Worm (Caenorhabditis elegans): Measurements from ENCODE around the gene fbl-1.

The fbl-1 gene

DNA sequence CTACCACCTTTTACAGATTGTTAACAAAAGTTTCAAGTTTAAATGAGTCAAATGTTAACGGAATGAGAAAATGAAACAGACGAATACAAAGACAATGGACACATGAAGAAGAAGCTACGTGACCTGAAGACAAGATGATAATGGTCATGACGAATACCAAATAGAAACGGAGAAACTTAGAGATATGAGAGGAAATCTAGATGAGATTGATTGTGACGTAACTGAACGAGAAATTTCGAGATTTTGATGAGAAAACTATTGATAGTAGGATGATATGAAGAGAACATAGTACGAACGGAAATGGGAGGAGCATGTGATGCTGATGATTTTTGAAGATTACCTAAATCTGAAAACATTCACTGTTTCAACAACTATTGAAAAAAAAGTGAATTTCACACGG is 5.5 kb upstream of the fbl-1 start:
- TF ChIP-seq ets-7 (tag; optimal IDR thresholded peaks at IDR 0.05) (no peak), B0310.2 (tag; optimal IDR thresholded peaks at IDR 0.05) (no peak), sea-1 (GFP tag; conservative IDR thresholded peaks at IDR 0.05) (no peak), pes-1 (GFP tag; IDR thresholded peaks at IDR 0.05) (no peak), tbx-11 (GFP tag; IDR thresholded peaks at IDR 0.05) (no peak), scrt-1 (GFP tag; IDR thresholded peaks at IDR 0.05) (no peak), flt-1 (GFP tag; IDR thresholded peaks at IDR 0.05) (no peak)

DNA sequence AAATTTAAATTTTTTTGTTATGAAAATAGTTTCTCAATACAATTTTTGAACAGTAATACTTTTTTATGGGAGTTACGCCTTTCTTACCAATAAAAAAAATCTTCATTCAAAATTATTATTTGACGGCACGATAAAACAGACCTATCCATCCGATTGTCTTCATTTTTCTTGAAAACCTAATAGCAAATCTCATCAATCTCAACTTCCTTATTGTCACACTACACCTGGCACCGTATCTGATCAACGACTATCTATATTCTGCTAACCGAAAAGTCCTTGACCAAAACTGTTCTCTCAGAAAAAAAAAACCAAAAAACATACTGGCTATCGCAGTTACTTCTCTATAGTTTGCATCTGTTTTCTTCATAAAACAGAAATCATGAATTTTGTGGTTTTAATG is 4.5 kb upstream of the fbl-1 start:
- no peak for TF ChIP-seq flt-1 (GFP tag; IDR thresholded peaks at IDR 0.05)
- TF ChIP-seq hmbx-1 (tag; optimal IDR thresholded peaks at IDR 0.05) = no peak
- TF ChIP-seq ama-1 (optimal IDR thresholded peaks at IDR 0.05) = no peak
- TF ChIP-seq pes-1 (GFP tag; IDR thresholded peaks at IDR 0.05) = no peak
- TF ChIP-seq scrt-1 (GFP tag; IDR thresholded peaks at IDR 0.05) = no peak
- TF ChIP-seq B0310.2 (tag; optimal IDR thresholded peaks at IDR 0.05) = no peak
- no peak for TF ChIP-seq ceh-36 (tag; optimal IDR thresholded peaks at IDR 0.05)
- no peak for TF ChIP-seq F13C5.2 (tag; optimal IDR thresholded peaks at IDR 0.05)
- TF ChIP-seq ceh-13 (GFP tag; optimal IDR thresholded peaks at IDR 0.05) = no peak
- TF ChIP-seq tbx-11 (GFP tag; IDR thresholded peaks at IDR 0.05) = no peak
- TF ChIP-seq tra-4 (tag; optimal IDR thresholded peaks at IDR 0.05) = no peak
- TF ChIP-seq ets-7 (tag; optimal IDR thresholded peaks at IDR 0.05) = no peak
- TF ChIP-seq sea-1 (GFP tag; conservative IDR thresholded peaks at IDR 0.05) = no peak

DNA sequence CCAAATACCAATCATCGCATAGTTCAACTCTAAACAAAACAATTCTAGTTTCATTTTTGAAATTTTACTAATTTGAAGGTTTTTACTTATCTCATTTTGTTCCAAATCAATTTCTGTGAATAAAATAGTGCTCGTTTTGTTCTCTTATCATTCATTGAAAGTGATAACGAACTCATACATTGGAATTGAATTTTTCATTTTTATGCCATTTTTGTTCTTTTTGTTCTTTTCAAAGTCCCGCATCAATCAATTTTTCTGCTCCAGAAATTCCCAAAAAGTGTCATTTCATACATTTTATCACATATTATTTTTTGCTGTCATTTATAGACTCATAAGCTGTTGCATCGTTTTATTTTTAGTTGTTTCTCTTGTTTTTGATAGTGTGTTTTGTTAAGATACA is 3.1 kb upstream of the fbl-1 start:
- TF ChIP-seq tra-4 (tag; optimal IDR thresholded peaks at IDR 0.05) (no peak), hmg-4 (GFP tag; optimal IDR thresholded peaks at IDR 0.05) (no peak), F13C5.2 (tag; optimal IDR thresholded peaks at IDR 0.05) (no peak), aly-1 (tag; optimal IDR thresholded peaks at IDR 0.05) (no peak), ama-1 (optimal IDR thresholded peaks at IDR 0.05) (no peak), ceh-36 (tag; optimal IDR thresholded peaks at IDR 0.05) (no peak), hnd-1 (tag; optimal IDR thresholded peaks at IDR 0.05) (no peak)

- TF ChIP-seq aly-1 (tag; optimal IDR thresholded peaks at IDR 0.05) = no peak
- no peak for TF ChIP-seq tra-4 (tag; optimal IDR thresholded peaks at IDR 0.05)
- no peak for TF ChIP-seq hmg-4 (GFP tag; optimal IDR thresholded peaks at IDR 0.05)
- TF ChIP-seq ceh-36 (tag; optimal IDR thresholded peaks at IDR 0.05) = no peak
- no peak for TF ChIP-seq ama-1 (optimal IDR thresholded peaks at IDR 0.05)
- TF ChIP-seq tbx-11 (GFP tag; IDR thresholded peaks at IDR 0.05) = no peak
- no peak for TF ChIP-seq sea-1 (GFP tag; conservative IDR thresholded peaks at IDR 0.05)
- no peak for TF ChIP-seq hmbx-1 (tag; optimal IDR thresholded peaks at IDR 0.05)
These were observed 2.4 kb upstream of the fbl-1 start for ce11 chrIV:9538214-9538613.

- TF ChIP-seq scrt-1 (GFP tag; IDR thresholded peaks at IDR 0.05) (no peak), tbx-37 (GFP tag; conservative IDR thresholded peaks at IDR 0.05) (no peak), sea-1 (GFP tag; conservative IDR thresholded peaks at IDR 0.05) (no peak)
These were observed 5.4 kb downstream of the fbl-1 start, which contains the start of gene T05A1.5 for ce11 chrIV:9545986-9546385. Gene T05A1.5 (plus strand): TSS chrIV:9546286.

- no peak for TF ChIP-seq flt-1 (GFP tag; IDR thresholded peaks at IDR 0.05)
- TF ChIP-seq ceh-13 (GFP tag; optimal IDR thresholded peaks at IDR 0.05) = no peak
- no peak for TF ChIP-seq F13C5.2 (tag; optimal IDR thresholded peaks at IDR 0.05)
- TF ChIP-seq aly-1 (tag; optimal IDR thresholded peaks at IDR 0.05) = no peak
- no peak for TF ChIP-seq sea-1 (GFP tag; conservative IDR thresholded peaks at IDR 0.05)
- no peak for TF ChIP-seq hmg-4 (GFP tag; optimal IDR thresholded peaks at IDR 0.05)
- TF ChIP-seq pes-1 (GFP tag; IDR thresholded peaks at IDR 0.05) = no peak
- no peak for TF ChIP-seq ets-7 (tag; optimal IDR thresholded peaks at IDR 0.05)
- no peak for TF ChIP-seq tra-4 (tag; optimal IDR thresholded peaks at IDR 0.05)
- TF ChIP-seq ama-1 (optimal IDR thresholded peaks at IDR 0.05) = no peak
- TF ChIP-seq ceh-36 (tag; optimal IDR thresholded peaks at IDR 0.05) = no peak
- no peak for TF ChIP-seq hmbx-1 (tag; optimal IDR thresholded peaks at IDR 0.05)
- TF ChIP-seq tbx-11 (GFP tag; IDR thresholded peaks at IDR 0.05) = no peak
- TF ChIP-seq tbx-37 (GFP tag; conservative IDR thresholded peaks at IDR 0.05) = no peak
- TF ChIP-seq scrt-1 (GFP tag; IDR thresholded peaks at IDR 0.05) = no peak
- TF ChIP-seq B0310.2 (tag; optimal IDR thresholded peaks at IDR 0.05) = no peak
- no peak for TF ChIP-seq hnd-1 (tag; optimal IDR thresholded peaks at IDR 0.05)
These were observed 22.5 kb downstream of the fbl-1 start, which contains the start of gene col-122 for ce11 chrIV:9563079-9563478. Gene col-122 (plus strand): TSS chrIV:9563379.

DNA sequence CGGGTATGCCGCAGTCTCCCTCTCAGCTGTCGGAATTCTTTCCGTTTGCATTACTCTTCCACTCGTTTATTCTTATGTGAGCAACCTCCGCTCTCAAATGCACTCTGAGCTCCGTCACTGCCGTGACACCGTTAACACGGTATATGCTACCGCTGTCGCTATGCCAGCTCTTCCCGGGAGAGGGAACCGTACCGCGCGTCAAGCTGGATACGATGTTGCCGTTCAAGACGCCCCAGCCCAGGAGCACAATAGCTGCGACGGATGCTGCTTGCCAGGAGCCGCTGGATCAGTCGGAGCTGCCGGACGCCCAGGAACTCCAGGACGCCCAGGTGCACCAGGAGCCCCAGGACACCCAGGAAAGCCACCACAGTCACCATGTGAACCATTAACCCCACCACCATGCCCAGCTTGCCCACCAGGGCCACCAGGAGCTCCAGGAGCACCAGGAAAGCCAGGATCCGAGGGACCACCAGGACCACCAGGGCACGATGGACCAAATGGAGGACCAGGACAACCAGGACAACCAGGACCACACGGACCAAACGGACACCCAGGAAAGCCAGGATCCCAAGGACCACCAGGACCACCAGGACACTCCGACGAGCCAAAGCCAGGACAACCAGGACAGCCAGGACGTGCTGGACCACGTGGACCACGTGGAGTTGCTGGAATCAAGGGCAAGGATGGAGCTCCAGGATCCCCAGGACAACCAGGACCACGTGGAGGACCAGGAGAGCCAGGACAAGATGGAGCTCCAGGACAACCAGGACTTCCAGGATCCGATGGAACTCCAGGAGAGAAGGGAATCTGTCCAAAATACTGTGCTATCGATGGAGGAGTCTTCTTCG is 23.1 kb downstream of the fbl-1 start:
- no peak for TF ChIP-seq ceh-36 (tag; optimal IDR thresholded peaks at IDR 0.05)
- TF ChIP-seq scrt-1 (GFP tag; IDR thresholded peaks at IDR 0.05) = no peak
- no peak for TF ChIP-seq hnd-1 (tag; optimal IDR thresholded peaks at IDR 0.05)
- TF ChIP-seq aly-1 (tag; optimal IDR thresholded peaks at IDR 0.05) = peak; percentile 33
- no peak for TF ChIP-seq tbx-37 (GFP tag; conservative IDR thresholded peaks at IDR 0.05)
- TF ChIP-seq ets-7 (tag; optimal IDR thresholded peaks at IDR 0.05) = no peak

DNA sequence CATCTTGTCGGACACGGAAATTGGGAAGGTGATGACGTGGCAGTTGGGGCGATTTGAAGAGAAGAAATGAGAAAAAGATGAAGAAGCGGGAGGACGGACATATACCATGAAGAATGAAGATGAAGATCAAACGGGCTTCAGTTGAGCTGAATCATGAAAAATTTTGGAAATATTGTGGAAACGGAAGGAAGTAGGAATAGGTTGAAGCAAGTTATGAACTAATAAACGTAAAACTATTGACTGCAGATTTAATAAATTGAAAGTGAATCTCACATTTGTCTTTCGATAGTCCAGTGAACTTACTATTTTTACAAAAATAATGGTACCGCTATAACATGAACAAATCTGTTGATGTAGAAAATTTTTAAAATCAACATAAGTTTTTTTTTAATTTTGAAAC is 25.9 kb downstream of the fbl-1 start, which contains the start of gene lron-14:
Gene lron-14, minus strand, starts transcription at position 101 of the 400 bp plus-strand sequence.
- no peak for TF ChIP-seq aly-1 (tag; optimal IDR thresholded peaks at IDR 0.05)
- TF ChIP-seq F13C5.2 (tag; optimal IDR thresholded peaks at IDR 0.05) = no peak
- no peak for TF ChIP-seq tra-4 (tag; optimal IDR thresholded peaks at IDR 0.05)
- TF ChIP-seq ets-7 (tag; optimal IDR thresholded peaks at IDR 0.05) = no peak
- no peak for TF ChIP-seq hmg-4 (GFP tag; optimal IDR thresholded peaks at IDR 0.05)
- TF ChIP-seq pes-1 (GFP tag; IDR thresholded peaks at IDR 0.05) = no peak
- TF ChIP-seq flt-1 (GFP tag; IDR thresholded peaks at IDR 0.05) = no peak
- no peak for TF ChIP-seq tbx-37 (GFP tag; conservative IDR thresholded peaks at IDR 0.05)
- TF ChIP-seq hnd-1 (tag; optimal IDR thresholded peaks at IDR 0.05) = no peak
- TF ChIP-seq ceh-36 (tag; optimal IDR thresholded peaks at IDR 0.05) = no peak
- no peak for TF ChIP-seq hmbx-1 (tag; optimal IDR thresholded peaks at IDR 0.05)
- TF ChIP-seq ama-1 (optimal IDR thresholded peaks at IDR 0.05) = no peak
- TF ChIP-seq scrt-1 (GFP tag; IDR thresholded peaks at IDR 0.05) = no peak
- no peak for TF ChIP-seq sea-1 (GFP tag; conservative IDR thresholded peaks at IDR 0.05)

Measured in whole organism, early embryonic.